Fruit fly (Drosophila melanogaster): ENCODE results near the gene CG42507.
A peak's percentile ranks its signal among the peaks of the same experiment; 100 is the strongest.

The CG42507 gene

dm6 chr3L:14756724-14757463 lies 868 bp downstream of the CG42507 start (continued):
- peak; percentile 16 for TF ChIP-seq CG31388 (GFP tag; optimal IDR thresholded peaks at IDR 0.05)
- TF ChIP-seq odd (GFP tag; optimal IDR thresholded peaks at IDR 0.05) = peak; percentile 72
- no peak for TF ChIP-seq CG15073 (GFP tag; optimal IDR thresholded peaks at IDR 0.05)
- no peak for TF ChIP-seq usp (GFP tag; optimal IDR thresholded peaks at IDR 0.05)
- TF ChIP-seq CG8290 (GFP tag; optimal IDR thresholded peaks at IDR 0.05) = peak; percentile 55
- peak in 1 of 2 experiments; percentile 98 for TF ChIP-seq CG8290 (tag; optimal IDR thresholded peaks at IDR 0.05)
- TF ChIP-seq CG5245 (GFP tag; optimal IDR thresholded peaks at IDR 0.05) = peak; percentile 77
- peak; percentile 97 for TF ChIP-seq CG17385 (GFP tag; optimal IDR thresholded peaks at IDR 0.05)
- peak; percentile 94 for TF ChIP-seq NFAT (GFP tag; IDR thresholded peaks at IDR 0.05)
- TF ChIP-seq CG12299 (tag; optimal IDR thresholded peaks at IDR 0.05) = peak; percentile 71
- TF ChIP-seq HLH4C (GFP tag; IDR thresholded peaks at IDR 0.05; ENCODE audit: partially characterized antibody) = no peak
- TF ChIP-seq lab (GFP tag; optimal IDR thresholded peaks at IDR 0.05) = peak; percentile 94
- peak; percentile 72 for TF ChIP-seq CG13296 (GFP tag; optimal IDR thresholded peaks at IDR 0.05)
- peak; percentile 84 for TF ChIP-seq ERR (GFP tag; optimal IDR thresholded peaks at IDR 0.05)
- peak; percentile 83 for TF ChIP-seq schlank (tag; optimal IDR thresholded peaks at IDR 0.05)
- peak; percentile 58 for TF ChIP-seq CG15696 (tag; optimal IDR thresholded peaks at IDR 0.05)
- peak; percentile 90 for TF ChIP-seq stc (GFP tag; IDR thresholded peaks at IDR 0.05)
- peak; percentile 70 for TF ChIP-seq crol (GFP tag; IDR thresholded peaks at IDR 0.05)
- TF ChIP-seq Hr78 (GFP tag; optimal IDR thresholded peaks at IDR 0.05) = no peak
- peak; percentile 88 for TF ChIP-seq peb (GFP tag; IDR thresholded peaks at IDR 0.05)
- peak; percentile 80 for TF ChIP-seq CG18764 (GFP tag; optimal IDR thresholded peaks at IDR 0.05)
- TF ChIP-seq pros (GFP tag; optimal IDR thresholded peaks at IDR 0.05) = peak; percentile 93
- peak; percentile 54 for TF ChIP-seq tap (tag; optimal IDR thresholded peaks at IDR 0.05)
- TF ChIP-seq Jarid2 (GFP tag; optimal IDR thresholded peaks at IDR 0.05) = peak; percentile 81
- TF ChIP-seq CG12391 (tag; optimal IDR thresholded peaks at IDR 0.05) = peak; percentile 81
- TF ChIP-seq CG9437 (GFP tag; optimal IDR thresholded peaks at IDR 0.05) = peak; percentile 66
- TF ChIP-seq disco-r (GFP tag; optimal IDR thresholded peaks at IDR 0.05) = peak; percentile 76
- peak; percentile 35 for TF ChIP-seq CG8478 (optimal IDR thresholded peaks at IDR 0.05)
- peak; percentile 94 for TF ChIP-seq ind (GFP tag; optimal IDR thresholded peaks at IDR 0.05)
- peak; percentile 38; the same call in 1 of the 3 replicates for TF ChIP-seq CG2199 (GFP tag; IDR thresholded peaks at IDR 0.05)
- peak; percentile 87 for TF ChIP-seq CoRest (tag; optimal IDR thresholded peaks at IDR 0.05)
- TF ChIP-seq CG11695 (GFP tag; IDR thresholded peaks at IDR 0.05) = peak; percentile 87
- TF ChIP-seq ap (GFP tag; IDR thresholded peaks at IDR 0.05) = peak; percentile 81
- TF ChIP-seq D19A (tag; optimal IDR thresholded peaks at IDR 0.05) = peak; percentile 68
- TF ChIP-seq CG9727 (GFP tag; optimal IDR thresholded peaks at IDR 0.05) = peak; percentile 87
- peak; percentile 82 for TF ChIP-seq oc (tag; optimal IDR thresholded peaks at IDR 0.05)
- TF ChIP-seq D19B (GFP tag; optimal IDR thresholded peaks at IDR 0.05) = peak; percentile 83
- peak; percentile 93 for TF ChIP-seq ase (GFP tag; IDR thresholded peaks at IDR 0.05)
- TF ChIP-seq Meics (GFP tag; optimal IDR thresholded peaks at IDR 0.05) = peak; percentile 94
- TF ChIP-seq scrt (GFP tag; optimal IDR thresholded peaks at IDR 0.05) = peak; percentile 88
- no peak for TF ChIP-seq gfzf (GFP tag; optimal IDR thresholded peaks at IDR 0.05)
- peak; percentile 77; the same call in 1 of the 3 replicates for TF ChIP-seq CG3726 (GFP tag; IDR thresholded peaks at IDR 0.05)
- TF ChIP-seq CG6683 (GFP tag; optimal IDR thresholded peaks at IDR 0.05) = peak; percentile 67
- TF ChIP-seq NfI (GFP tag; optimal IDR thresholded peaks at IDR 0.05) = peak; percentile 90
- peak; percentile 80 to 88 for TF ChIP-seq Hr51 (GFP tag; optimal IDR thresholded peaks at IDR 0.05)
- TF ChIP-seq Ssrp (tag; optimal IDR thresholded peaks at IDR 0.05) = peak; percentile 85
- TF ChIP-seq nerfin-2 (GFP tag; IDR thresholded peaks at IDR 0.05; ENCODE audit: partially characterized antibody) = no peak
- peak; percentile 89 for TF ChIP-seq wdn (GFP tag; IDR thresholded peaks at IDR 0.05)
- peak; percentile 85 for TF ChIP-seq CG6175 (GFP tag; IDR thresholded peaks at IDR 0.05)
